Worm (Caenorhabditis elegans): ENCODE measurements around the gene srx-62.

Gene srx-62

DNA sequence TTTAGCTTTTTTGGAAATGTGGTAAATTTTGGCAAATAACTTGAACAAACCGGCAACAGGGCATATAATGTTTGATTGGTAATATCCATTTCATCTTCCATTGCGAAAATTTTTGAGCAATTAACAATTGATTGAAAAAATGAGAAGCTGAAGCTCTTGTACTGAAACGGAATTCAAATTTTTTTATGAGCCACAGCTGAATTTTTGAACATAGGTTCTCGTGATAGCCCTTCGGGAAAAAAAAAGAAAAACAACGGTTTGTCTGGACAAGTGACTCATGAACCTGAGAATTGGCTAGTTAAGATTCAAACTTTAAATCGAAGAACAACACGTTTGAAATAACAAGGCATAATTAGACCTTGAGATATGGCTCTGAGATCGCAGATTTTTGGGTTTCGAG is at the start of gene srx-62:
TSS of gene srx-62 (minus strand) at position 101 of the 400 bp plus-strand sequence.
- no peak for TF ChIP-seq skn-1 (tag; optimal IDR thresholded peaks at IDR 0.05)
- no peak for TF ChIP-seq fkh-10 (GFP tag; optimal IDR thresholded peaks at IDR 0.05)
- no peak for TF ChIP-seq mdl-1 (tag; optimal IDR thresholded peaks at IDR 0.05)
- no peak for TF ChIP-seq nhr-12 (tag; optimal IDR thresholded peaks at IDR 0.05)
- TF ChIP-seq nfya-1 (tag; optimal IDR thresholded peaks at IDR 0.05; ENCODE audit: insufficient read depth) = no peak
- TF ChIP-seq nhr-28 (tag; optimal IDR thresholded peaks at IDR 0.05) = no peak
- no peak for TF ChIP-seq sea-2 (GFP tag; optimal IDR thresholded peaks at IDR 0.05)
- no peak for TF ChIP-seq mml-1 (tag; optimal IDR thresholded peaks at IDR 0.05)
- no peak for TF ChIP-seq egl-5 (tag; optimal IDR thresholded peaks at IDR 0.05)
- TF ChIP-seq jun-1 (tag; optimal IDR thresholded peaks at IDR 0.05) = no peak

ce11 chrV:4043632-4044031 is 47.9 kb upstream of the srx-62 start, which contains the start of gene phat-3:
Gene phat-3, plus strand, starts transcription at chrV:4043932.
- no peak for TF ChIP-seq nhr-43 (tag; optimal IDR thresholded peaks at IDR 0.05; ENCODE audit: poor library complexity, severe bottlenecking)
- no peak for TF ChIP-seq ZK546.5 (tag; optimal IDR thresholded peaks at IDR 0.05)
- no peak for TF ChIP-seq pha-4 (tag; optimal IDR thresholded peaks at IDR 0.05)
- no peak for TF ChIP-seq elt-3 (tag; optimal IDR thresholded peaks at IDR 0.05)
- no peak for TF ChIP-seq lin-15B (tag; optimal IDR thresholded peaks at IDR 0.05)
- no peak for TF ChIP-seq tbx-2 (tag; optimal IDR thresholded peaks at IDR 0.05)
- TF ChIP-seq nhr-76 (tag; optimal IDR thresholded peaks at IDR 0.05) = no peak
- no peak for TF ChIP-seq egl-5 (tag; optimal IDR thresholded peaks at IDR 0.05)
- TF ChIP-seq sea-2 (GFP tag; optimal IDR thresholded peaks at IDR 0.05) = no peak
- no peak for TF ChIP-seq ceh-28 (tag; optimal IDR thresholded peaks at IDR 0.05)
- TF ChIP-seq nhr-77 (tag; optimal IDR thresholded peaks at IDR 0.05) = no peak
- no peak for TF ChIP-seq nhr-12 (tag; optimal IDR thresholded peaks at IDR 0.05)
- TF ChIP-seq aly-2 (tag; optimal IDR thresholded peaks at IDR 0.05) = no peak
- no peak for TF ChIP-seq ama-1 (optimal IDR thresholded peaks at IDR 0.05)
- no peak for TF ChIP-seq nhr-11 (tag; optimal IDR thresholded peaks at IDR 0.05)

- TF ChIP-seq ZK546.5 (tag; optimal IDR thresholded peaks at IDR 0.05) (no peak), nhr-237 (tag; optimal IDR thresholded peaks at IDR 0.05) (no peak), elt-2 (tag; optimal IDR thresholded peaks at IDR 0.05) (no peak), nhr-12 (tag; optimal IDR thresholded peaks at IDR 0.05) (no peak), fkh-2 (tag; optimal IDR thresholded peaks at IDR 0.05) (no peak), nhr-77 (tag; optimal IDR thresholded peaks at IDR 0.05) (no peak), nhr-25 (tag; optimal IDR thresholded peaks at IDR 0.05) (no peak), pha-4 (tag; optimal IDR thresholded peaks at IDR 0.05) (no peak), ceh-28 (tag; optimal IDR thresholded peaks at IDR 0.05) (no peak), ceh-9 (tag; optimal IDR thresholded peaks at IDR 0.05) (no peak), egl-27 (tag; optimal IDR thresholded peaks at IDR 0.05) (no peak), ztf-4 (tag; optimal IDR thresholded peaks at IDR 0.05) (no peak), elt-1 (tag; optimal IDR thresholded peaks at IDR 0.05) (no peak), egl-5 (tag; optimal IDR thresholded peaks at IDR 0.05) (no peak), nhr-67 (tag; optimal IDR thresholded peaks at IDR 0.05) (no peak), aly-2 (tag; optimal IDR thresholded peaks at IDR 0.05) (no peak), fkh-10 (GFP tag; optimal IDR thresholded peaks at IDR 0.05) (no peak), nhr-43 (tag; optimal IDR thresholded peaks at IDR 0.05; ENCODE audit: poor library complexity, severe bottlenecking) (no peak)
These were observed 46.2 kb upstream of the srx-62 start, which contains the start of the genes C49G7.10 and irg-2 for ce11 chrV:4041853-4042424. Gene C49G7.10, minus strand, starts transcription at chrV:4042021. Gene irg-2, plus strand, starts transcription at chrV:4042181.

ce11 chrV:4038557-4038956 is 42.8 kb upstream of the srx-62 start:
- TF ChIP-seq nhr-23 (tag; optimal IDR thresholded peaks at IDR 0.05) = no peak
- TF ChIP-seq nhr-67 (tag; optimal IDR thresholded peaks at IDR 0.05) = no peak

ce11 chrV:4038110-4038509 is 42.4 kb upstream of the srx-62 start, which contains the start of gene C49G7.12:
Gene C49G7.12, plus strand, starts transcription at chrV:4038410.
- TF ChIP-seq nfya-1 (tag; optimal IDR thresholded peaks at IDR 0.05; ENCODE audit: insufficient read depth) = no peak

DNA sequence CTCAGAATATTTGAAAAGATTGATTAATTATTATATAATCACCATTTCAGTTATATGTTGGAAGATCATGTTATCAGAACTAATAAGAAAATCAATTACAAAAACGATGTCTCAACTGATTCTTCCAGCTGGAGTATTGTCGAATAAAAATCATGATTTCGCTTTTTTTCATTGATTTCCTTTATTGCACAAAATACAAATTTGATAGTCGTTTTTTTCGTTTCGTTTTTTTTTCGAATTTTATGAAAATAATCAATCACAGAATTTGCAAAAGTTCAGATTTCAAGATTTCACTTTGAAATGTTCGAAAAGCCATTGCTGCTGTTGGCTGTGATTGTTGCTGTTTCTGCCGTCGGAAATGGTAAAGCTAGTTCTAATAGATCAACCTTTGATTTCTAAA is 40.1 kb upstream of the srx-62 start, which contains the start of gene C49G7.13:
TSS of gene C49G7.13 (plus strand) at position 301 of the 400 bp plus-strand sequence.
- TF ChIP-seq nhr-23 (tag; optimal IDR thresholded peaks at IDR 0.05) = no peak
- TF ChIP-seq zag-1 (tag; optimal IDR thresholded peaks at IDR 0.05) = no peak
- no peak for TF ChIP-seq elt-3 (tag; optimal IDR thresholded peaks at IDR 0.05)
- no peak for TF ChIP-seq eor-1 (tag; optimal IDR thresholded peaks at IDR 0.05)
- TF ChIP-seq ZK546.5 (tag; optimal IDR thresholded peaks at IDR 0.05) = no peak
- no peak for TF ChIP-seq pqm-1 (tag; optimal IDR thresholded peaks at IDR 0.05)
- TF ChIP-seq lsy-12 (tag; optimal IDR thresholded peaks at IDR 0.05) = no peak
- TF ChIP-seq aly-2 (tag; optimal IDR thresholded peaks at IDR 0.05) = no peak
- TF ChIP-seq skn-1 (tag; optimal IDR thresholded peaks at IDR 0.05) = no peak
- no peak for TF ChIP-seq egl-27 (tag; optimal IDR thresholded peaks at IDR 0.05)
- TF ChIP-seq nfya-1 (tag; optimal IDR thresholded peaks at IDR 0.05; ENCODE audit: insufficient read depth) = no peak
- TF ChIP-seq fkh-2 (tag; optimal IDR thresholded peaks at IDR 0.05) = no peak
- TF ChIP-seq snpc-4 (tag; optimal IDR thresholded peaks at IDR 0.05) = no peak
- no peak for TF ChIP-seq nhr-76 (tag; optimal IDR thresholded peaks at IDR 0.05)
- TF ChIP-seq ama-1 (optimal IDR thresholded peaks at IDR 0.05) = no peak
- TF ChIP-seq pha-4 (tag; optimal IDR thresholded peaks at IDR 0.05) = no peak
- no peak for TF ChIP-seq lin-15B (tag; optimal IDR thresholded peaks at IDR 0.05)
- no peak for TF ChIP-seq ceh-9 (tag; optimal IDR thresholded peaks at IDR 0.05)
- TF ChIP-seq egl-5 (tag; optimal IDR thresholded peaks at IDR 0.05) = no peak
- TF ChIP-seq jun-1 (tag; optimal IDR thresholded peaks at IDR 0.05) = no peak
